Fruit fly (Drosophila melanogaster) whole organism, embryonic: ENCODE results near the gene CG18649.

Experiments
- Asciz ChIP-seq: fragments of 200-800 bp; sonication (Bioruptor generic); optimal IDR thresholded peaks from 2 replicates; lab custom pipeline; 2017; ENCODE audit warnings: missing biosample characterization, mild to moderate bottlenecking, missing genetic modification characterization, missing genetic modification reagents
- C15 ChIP-seq: fragments of 200-800 bp; sonication (Bioruptor generic); IDR thresholded peaks from 3 replicates; pipeline ENCODE4 v1.3.6; 2022; ENCODE audit warnings: missing biosample characterization, missing genetic modification characterization
- CG10267 ChIP-seq: fragments of 200-800 bp; sonication (Bioruptor generic); optimal IDR thresholded peaks from 2 replicates; lab custom pipeline; 2018; ENCODE audit warnings: missing biosample characterization, mild to moderate bottlenecking, missing genetic modification characterization, moderate library complexity
- CG11504 ChIP-seq: fragments of 200-800 bp; sonication (Bioruptor generic); optimal IDR thresholded peaks from 3 replicates; lab custom pipeline; 2019; ENCODE audit warnings: missing biosample characterization, mild to moderate bottlenecking, missing genetic modification characterization, moderate library complexity
- CG12104 ChIP-seq: fragments of 200-800 bp; sonication (Bioruptor generic); optimal IDR thresholded peaks from 3 replicates; lab custom pipeline; 2016; ENCODE audit warnings: missing biosample characterization, missing genetic modification characterization
- CG12942 ChIP-seq: fragments of 200-800 bp; sonication (Bioruptor generic); optimal IDR thresholded peaks from 3 replicates; lab custom pipeline; 2016; ENCODE audit warnings: missing biosample characterization, missing genetic modification characterization
- CG13287 ChIP-seq: fragments of 200-800 bp; sonication (Bioruptor generic); IDR thresholded peaks from 2 replicates; pipeline ENCODE4 v1.3.6; 2022; ENCODE audit warnings: missing biosample characterization, missing genetic modification characterization; ENCODE audit not compliant: partially characterized antibody
- CG15514 ChIP-seq: fragments of 200-800 bp; sonication (Bioruptor generic); optimal IDR thresholded peaks from 3 replicates; lab custom pipeline; 2017; ENCODE audit warnings: missing biosample characterization, missing genetic modification characterization, mild to moderate bottlenecking, moderate library complexity, missing genetic modification reagents
- CG17361 ChIP-seq: fragments of 200-800 bp; sonication (Bioruptor generic); IDR thresholded peaks from 3 replicates; pipeline ENCODE4 v1.3.6; 2022; ENCODE audit warnings: missing biosample characterization, missing genetic modification characterization
- CG17912 ChIP-seq: fragments of 200-800 bp; sonication (Bioruptor generic); optimal IDR thresholded peaks from 2 replicates; lab custom pipeline; 2018; ENCODE audit warnings: missing biosample characterization, mild to moderate bottlenecking, missing genetic modification characterization
- CG2116 ChIP-seq: fragments of 200-800 bp; sonication (Bioruptor generic); optimal IDR thresholded peaks from 3 replicates; lab custom pipeline; 2018; ENCODE audit warnings: missing biosample characterization, mild to moderate bottlenecking, missing genetic modification characterization
- CG30020 ChIP-seq: fragments of 200-800 bp; optimal IDR thresholded peaks from 2 replicates; lab custom pipeline; 2019; ENCODE audit warnings: missing biosample characterization, mild to moderate bottlenecking, missing genetic modification characterization, moderate library complexity
- CG34224 ChIP-seq: fragments of 200-800 bp; sonication (Bioruptor generic); IDR thresholded peaks from 3 replicates; pipeline ENCODE4 v1.3.6; 2022; ENCODE audit warnings: missing biosample characterization, missing genetic modification characterization; ENCODE audit not compliant: partially characterized antibody
- CG3726 ChIP-seq: fragments of 200-800 bp; sonication (Bioruptor generic); IDR thresholded peaks from 3 replicates; pipeline ENCODE4, ENCODE4 v1.3.6; 2022; ENCODE audit warnings: missing biosample characterization, missing genetic modification characterization
- CG4617 ChIP-seq: fragments of 200-800 bp; sonication (Bioruptor generic); optimal IDR thresholded peaks from 3 replicates; lab custom pipeline; 2016; ENCODE audit warnings: missing biosample characterization, missing genetic modification characterization, borderline replicate concordance
- CG7271 ChIP-seq: fragments of 200-800 bp; sonication (Bioruptor generic); optimal IDR thresholded peaks from 2 replicates; lab custom pipeline; 2018; ENCODE audit warnings: missing biosample characterization, mild to moderate bottlenecking, missing genetic modification characterization, moderate library complexity
- CG7745 ChIP-seq: fragments of 200-800 bp; sonication (Bioruptor generic); optimal IDR thresholded peaks from 2 replicates; lab custom pipeline; 2018; ENCODE audit warnings: missing biosample characterization, mild to moderate bottlenecking, missing genetic modification characterization, moderate library complexity
- CG8281 ChIP-seq: fragments of 200-800 bp; sonication (Bioruptor generic); optimal IDR thresholded peaks from 2 replicates; lab custom pipeline; 2018; ENCODE audit warnings: missing biosample characterization, mild to moderate bottlenecking, missing genetic modification characterization, moderate library complexity
- CG9932 ChIP-seq: fragments of 200-800 bp; sonication (Bioruptor generic); IDR thresholded peaks from 2 replicates; pipeline ENCODE4 v1.3.6; 2022; ENCODE audit warnings: missing biosample characterization, missing genetic modification characterization
- CHES-1-like ChIP-seq: fragments of 200-800 bp; sonication (Bioruptor generic); optimal IDR thresholded peaks from 2 replicates; lab custom pipeline; 2016; ENCODE audit warnings: missing biosample characterization, missing genetic modification characterization
- CTCF ChIP-seq: fragments of 200-800 bp; sonication (Bioruptor generic); optimal IDR thresholded peaks from 2 replicates; lab custom pipeline; 2017; ENCODE audit warnings: missing biosample characterization, mild to moderate bottlenecking, missing genetic modification characterization, moderate library complexity
- Dek ChIP-seq: fragments of 200-800 bp; sonication (Bioruptor generic); optimal IDR thresholded peaks from 3 replicates; lab custom pipeline; 2019; ENCODE audit warnings: missing biosample characterization, mild to moderate bottlenecking, missing genetic modification characterization, moderate library complexity
- Dip2 ChIP-seq: fragments of 200-800 bp; sonication (Bioruptor generic); IDR thresholded peaks from 2 replicates; pipeline ENCODE4 v1.3.6; 2022; ENCODE audit warnings: missing biosample characterization, missing genetic modification characterization
- Hand ChIP-seq: fragments of 200-800 bp; sonication (Bioruptor generic); optimal IDR thresholded peaks from 2 replicates; lab custom pipeline; 2017; ENCODE audit warnings: mild to moderate bottlenecking, missing biosample characterization, missing genetic modification reagents, missing genetic modification characterization
- Jarid2 ChIP-seq: fragments of 200-800 bp; sonication (Bioruptor generic); optimal IDR thresholded peaks from 3 replicates; lab custom pipeline; 2017; ENCODE audit warnings: mild to moderate bottlenecking, missing biosample characterization, missing genetic modification reagents, missing genetic modification characterization
- Lim3 ChIP-seq: fragments of 200-800 bp; sonication (Bioruptor generic); IDR thresholded peaks from 2 replicates; pipeline ENCODE4 v1.3.6; 2022; ENCODE audit warnings: missing biosample characterization, missing genetic modification characterization
- NC2α ChIP-seq: fragments of 200-800 bp; sonication (Bioruptor generic); optimal IDR thresholded peaks from 2 replicates; lab custom pipeline; 2016; ENCODE audit warnings: missing biosample characterization, missing genetic modification characterization
- NfI ChIP-seq: fragments of 200-800 bp; sonication (Bioruptor generic); optimal IDR thresholded peaks from 3 replicates; lab custom pipeline; 2018; ENCODE audit warnings: missing biosample characterization, mild to moderate bottlenecking, missing genetic modification characterization, moderate library complexity
- Pdp1 ChIP-seq, 2 experiments: fragments of 200-800 bp; sonication (Bioruptor generic); optimal IDR thresholded peaks; 3 replicates each; lab custom pipeline; 2016; ENCODE audit warnings: missing biosample characterization in 2 of 2, missing genetic modification characterization in 2 of 2, mild to moderate bottlenecking in 1 of 2, moderate library complexity in 1 of 2
- Rfx ChIP-seq: fragments of 200-800 bp; sonication (Bioruptor generic); IDR thresholded peaks from 2 replicates; pipeline ENCODE4 v1.3.6; 2022; ENCODE audit warnings: missing biosample characterization, missing genetic modification characterization
- abd-A ChIP-seq: fragments of 200-800 bp; sonication (Bioruptor generic); optimal IDR thresholded peaks from 3 replicates; lab custom pipeline; 2019; ENCODE audit warnings: missing biosample characterization, mild to moderate bottlenecking, missing genetic modification characterization, moderate library complexity
- ase ChIP-seq: fragments of 200-800 bp; sonication (Bioruptor generic); IDR thresholded peaks from 3 replicates; pipeline ENCODE4 v1.3.6; 2022; ENCODE audit warnings: missing biosample characterization, missing genetic modification characterization
- exex ChIP-seq: fragments of 200-800 bp; sonication (Bioruptor generic); optimal IDR thresholded peaks from 4 replicates; lab custom pipeline; 2018; ENCODE audit warnings: missing biosample characterization, mild to moderate bottlenecking, missing genetic modification characterization, moderate library complexity
- fd3F ChIP-seq: fragments of 200-800 bp; sonication (Bioruptor generic); optimal IDR thresholded peaks from 2 replicates; lab custom pipeline; 2018; ENCODE audit warnings: missing biosample characterization, mild to moderate bottlenecking, missing genetic modification characterization, moderate library complexity
- h ChIP-seq: fragments of >200 bp; optimal IDR thresholded peaks from 2 replicates; lab custom pipeline; 2017
- kah ChIP-seq: fragments of 200-800 bp; sonication (Bioruptor generic); optimal IDR thresholded peaks from 2 replicates; lab custom pipeline; 2018; ENCODE audit warnings: missing biosample characterization, mild to moderate bottlenecking, missing genetic modification characterization
- nmo ChIP-seq: fragments of 200-800 bp; sonication (Bioruptor generic); optimal IDR thresholded peaks from 2 replicates; lab custom pipeline; 2018; ENCODE audit warnings: missing biosample characterization, mild to moderate bottlenecking, missing genetic modification characterization, moderate library complexity
- peb ChIP-seq: fragments of 200-800 bp; sonication (Bioruptor generic); IDR thresholded peaks from 2 replicates; pipeline ENCODE4 v1.3.6; 2022; ENCODE audit warnings: missing biosample characterization, missing genetic modification characterization
- pho ChIP-seq: fragments of 200-800 bp; sonication (Bioruptor generic); optimal IDR thresholded peaks from 2 replicates; lab custom pipeline; 2016; ENCODE audit warnings: missing biosample characterization, missing genetic modification characterization
- pzg ChIP-seq: fragments of 200-800 bp; sonication (Bioruptor generic); optimal IDR thresholded peaks from 3 replicates; lab custom pipeline; 2018; ENCODE audit warnings: missing biosample characterization, mild to moderate bottlenecking, missing genetic modification characterization, moderate library complexity
- ranshi ChIP-seq: fragments of 200-800 bp; sonication (Bioruptor generic); IDR thresholded peaks from 2 replicates; pipeline ENCODE4 v1.3.6; 2022; ENCODE audit warnings: missing biosample characterization, missing genetic modification characterization
- row ChIP-seq: fragments of 200-800 bp; sonication (Bioruptor generic); IDR thresholded peaks from 3 replicates; pipeline ENCODE4 v1.3.6; 2022; ENCODE audit warnings: missing biosample characterization, missing genetic modification characterization
- stwl ChIP-seq: fragments of 200-800 bp; sonication (Bioruptor generic); optimal IDR thresholded peaks from 3 replicates; lab custom pipeline; 2018; ENCODE audit warnings: missing biosample characterization, mild to moderate bottlenecking, missing genetic modification characterization, moderate library complexity
- tap ChIP-seq: fragments of 200-800 bp; optimal IDR thresholded peaks from 3 replicates; lab custom pipeline; 2019; ENCODE audit warnings: missing biosample characterization, mild to moderate bottlenecking, missing genetic modification characterization, moderate library complexity
- trem ChIP-seq: fragments of 200-800 bp; optimal IDR thresholded peaks from 3 replicates; lab custom pipeline; 2019; ENCODE audit warnings: missing biosample characterization, mild to moderate bottlenecking, missing genetic modification characterization, moderate library complexity
- twi ChIP-seq: fragments of 200-800 bp; optimal IDR thresholded peaks from 2 replicates; lab custom pipeline; 2019; ENCODE audit warnings: missing biosample characterization, mild to moderate bottlenecking, missing genetic modification characterization, moderate library complexity
- wek ChIP-seq: fragments of 200-800 bp; sonication (Bioruptor generic); optimal IDR thresholded peaks from 3 replicates; lab custom pipeline; 2018; ENCODE audit warnings: missing biosample characterization, mild to moderate bottlenecking, missing genetic modification characterization, moderate library complexity

The CG18649 gene

DNA sequence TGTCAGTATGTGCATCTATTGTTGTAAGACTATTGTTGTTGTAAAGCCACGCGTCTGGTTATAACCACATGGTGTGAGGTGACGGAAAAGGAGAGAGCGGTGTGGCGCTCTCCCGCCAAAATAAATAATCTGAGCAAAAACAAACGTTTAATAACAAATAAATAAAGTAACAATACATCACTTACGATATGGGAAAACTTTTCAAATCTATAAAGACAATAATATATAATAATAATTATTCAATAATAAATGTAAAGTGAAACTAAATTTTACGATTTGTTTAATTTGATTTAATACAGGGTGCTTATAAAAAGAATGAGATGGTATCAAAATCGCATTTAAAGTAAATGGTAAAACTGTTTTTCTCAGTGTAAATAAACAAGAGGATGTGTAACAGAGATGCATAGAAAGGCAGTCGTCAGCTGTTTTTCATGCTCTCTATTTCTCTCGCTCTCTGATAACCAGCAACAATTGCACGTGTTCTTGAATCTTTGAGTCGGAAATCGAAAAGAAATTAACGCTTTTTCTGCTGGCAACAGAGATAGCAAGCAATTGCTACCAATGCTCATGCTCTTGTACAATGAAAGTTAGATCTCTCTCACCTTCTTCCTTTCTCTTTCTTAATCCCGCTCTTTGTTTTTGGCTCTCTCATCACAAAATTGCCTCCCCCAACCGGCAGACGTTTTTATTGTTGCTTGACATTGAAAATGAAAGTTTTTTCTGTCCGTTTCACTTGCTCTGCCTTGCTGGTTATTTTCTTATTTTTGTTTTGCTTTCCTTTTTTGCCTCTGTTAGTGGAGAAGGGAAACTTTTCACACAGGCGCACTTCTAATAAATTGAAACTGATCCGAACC lies 45.0 kb upstream of the CG18649 start (continued):
- TF ChIP-seq CG12942 (GFP tag; lab: Kevin White, UChicago) (peak; percentile 61), CG3726 (peak; percentile 71; the same call in 1 of the 3 replicates), CG9932 (GFP tag; lab: Robert Waterston, UW) (peak; percentile 52; the same call in 1 of the 2 replicates), nmo (GFP tag; lab: Kevin White, UChicago) (peak; percentile 85), CG7271 (tag; lab: Kevin White, UChicago) (peak; percentile 93), CG30020 (tag; lab: Kevin White, UChicago) (peak; percentile 29), CG11504 (tag; lab: Kevin White, UChicago) (peak; percentile 91), wek (no peak), exex (tag; lab: Kevin White, UChicago) (peak; percentile 78), NC2α (GFP tag; lab: Kevin White, UChicago) (no peak), CG34224 (GFP tag; lab: Robert Waterston, UW) (no peak), twi (peak; percentile 45), Lim3 (GFP tag; lab: Robert Waterston, UW) (no peak), CG12104 (peak; percentile 80), Asciz (GFP tag; lab: Kevin White, UChicago) (peak; percentile 84), Dip2 (GFP tag; lab: Robert Waterston, UW) (no peak)

DNA sequence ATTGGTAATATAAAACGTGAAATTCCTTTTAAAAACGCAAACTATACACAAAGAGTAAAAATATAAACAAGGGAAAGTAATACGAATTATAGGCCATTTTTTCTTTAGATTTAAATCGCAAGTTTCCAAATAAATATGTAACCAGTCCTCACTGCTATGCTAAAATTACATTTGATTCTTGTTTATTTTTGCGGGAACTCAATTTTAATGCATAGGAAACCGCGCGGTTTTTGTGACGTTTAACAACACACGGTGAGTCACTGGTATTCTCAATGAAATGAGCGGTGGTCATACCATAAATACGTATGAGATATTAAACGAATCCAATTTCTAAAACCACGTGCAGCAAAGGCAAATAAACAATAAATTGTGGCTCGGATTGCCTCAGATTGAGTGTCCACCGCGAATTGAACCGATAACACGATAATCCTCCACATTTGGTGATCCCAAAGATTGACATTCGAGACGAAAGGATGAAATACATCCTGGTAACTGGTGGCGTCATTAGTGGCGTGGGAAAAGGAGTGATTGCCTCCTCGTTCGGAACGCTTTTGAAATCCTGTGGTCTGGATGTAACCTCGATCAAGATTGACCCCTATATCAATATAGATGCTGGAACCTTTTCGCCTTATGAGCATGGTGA lies 44.1 kb upstream of the CG18649 start, which contains the start of gene Ctps:
Ctps (plus strand) TSS at position 37 of the 643 bp plus-strand sequence.
- TF ChIP-seq Jarid2 (GFP tag; lab: Kevin White, UChicago), result no peak
- no peak for TF ChIP-seq CHES-1-like
- TF ChIP-seq CG8281 (tag; lab: Kevin White, UChicago), result no peak
- TF ChIP-seq fd3F (GFP tag; lab: Kevin White, UChicago), result no peak
- TF ChIP-seq C15 (GFP tag; lab: Robert Waterston, UW), result no peak
- no peak for TF ChIP-seq tap (tag; lab: Kevin White, UChicago)
- peak; percentile 79 for TF ChIP-seq stwl (tag; lab: Kevin White, UChicago)
- TF ChIP-seq h (lab: Kevin White, UChicago), result no peak
- peak; percentile 44 for TF ChIP-seq CTCF
- peak; percentile 14; the same call in 1 of the 2 replicates for TF ChIP-seq CG13287 (GFP tag; lab: Robert Waterston, UW)
- TF ChIP-seq row (GFP tag; lab: Robert Waterston, UW), result peak; percentile 38; the same call in 1 of the 3 replicates
- peak; percentile 93 for TF ChIP-seq CG10267 (tag; lab: Kevin White, UChicago)
- peak; percentile 45 for TF ChIP-seq NfI (GFP tag; lab: Kevin White, UChicago)
- no peak for TF ChIP-seq kah (GFP tag; lab: Kevin White, UChicago)
- TF ChIP-seq CG2116 (GFP tag; lab: Kevin White, UChicago), result no peak
- peak; percentile 75 for TF ChIP-seq pzg (GFP tag; lab: Kevin White, UChicago)
- peak; percentile 33; the same call in 1 of the 2 replicates for TF ChIP-seq Rfx (GFP tag; lab: Robert Waterston, UW)
- TF ChIP-seq peb (GFP tag; lab: Robert Waterston, UW), result 0 out of 2 replicates have a peak, but pooled peaks have one; percentile 16
- TF ChIP-seq CG7745, result no peak
- TF ChIP-seq abd-A (tag; lab: Kevin White, UChicago), result no peak
- TF ChIP-seq ase (GFP tag; lab: Robert Waterston, UW), result no peak
- no peak for TF ChIP-seq Dek (tag; lab: Kevin White, UChicago)
- TF ChIP-seq ranshi, result no peak
- no peak for TF ChIP-seq CG12104
- TF ChIP-seq trem (tag; lab: Kevin White, UChicago), result peak; percentile 13
- TF ChIP-seq Pdp1 (GFP tag; optimal IDR thresholded peaks at IDR 0.05; lab: Kevin White, UChicago), result no peak
- TF ChIP-seq CG17361, result no peak
- peak; percentile 64 for TF ChIP-seq CG15514 (GFP tag; lab: Kevin White, UChicago)
- no peak for TF ChIP-seq pho (GFP tag; lab: Kevin White, UChicago)
- peak; percentile 19 for TF ChIP-seq CG17912 (GFP tag; lab: Kevin White, UChicago)
- no peak for TF ChIP-seq Hand (GFP tag; lab: Kevin White, UChicago)
- TF ChIP-seq CG4617 (GFP tag; lab: Kevin White, UChicago), result peak; percentile 38
